Worm (Caenorhabditis elegans) whole organism, L1 larva: ENCODE measurements around the gene F36H12.17.

ENCODE experiments used
- aha-1 ChIP-seq: fragments of 150-350 bp; optimal IDR thresholded peaks from 2 replicates; lab custom pipeline; 2014; ENCODE audit warnings: missing biosample characterization, missing genetic modification characterization
- ama-1 ChIP-seq: fragments of 150-350 bp; optimal IDR thresholded peaks from 2 replicates; lab custom pipeline; 2014
- blmp-1 ChIP-seq: fragments of 150-350 bp; optimal IDR thresholded peaks from 2 replicates; lab custom pipeline; 2014; ENCODE audit warnings: missing biosample characterization, missing genetic modification characterization
- dpl-1 ChIP-seq, 3 experiments: fragments of 150-350 bp in 2 of 3; sonication (generic microtip) in 1 of 3; optimal IDR thresholded peaks; 2 replicates each; lab custom pipeline; 2014 to 2017; ENCODE audit warnings: missing biosample characterization in 3 of 3, missing genetic modification characterization in 3 of 3, missing genetic modification reagents in 3 of 3
- egl-13 ChIP-seq: sonication (generic microtip); optimal IDR thresholded peaks from 2 replicates; lab custom pipeline; 2016; ENCODE audit warnings: missing genotype, missing genetic modification reagents, missing genetic modification characterization, missing compliant biosample characterization
- mdl-1 ChIP-seq, 2 experiments: fragments of 150-350 bp; optimal IDR thresholded peaks; 2 replicates each; lab custom pipeline; 2014 to 2017; ENCODE audit warnings: missing biosample characterization in 2 of 2, missing genetic modification characterization in 2 of 2, inconsistent platforms in 1 of 2
- nhr-11 ChIP-seq: fragments of 150-350 bp; optimal IDR thresholded peaks from 2 replicates; lab custom pipeline; 2014; ENCODE audit warnings: missing biosample characterization, missing genetic modification characterization
- nhr-12 ChIP-seq: sonication (generic microtip); optimal IDR thresholded peaks from 2 replicates; lab custom pipeline; 2017; ENCODE audit warnings: missing biosample characterization, missing genetic modification characterization
- sox-4 ChIP-seq: sonication (generic microtip); optimal IDR thresholded peaks from 2 replicates; lab custom pipeline; 2016; ENCODE audit warnings: missing genetic modification characterization, missing compliant biosample characterization
- swsn-7 ChIP-seq: sonication (generic microtip); optimal IDR thresholded peaks from 2 replicates; lab custom pipeline; 2016; ENCODE audit warnings: missing genetic modification characterization, missing compliant biosample characterization
- unc-86 ChIP-seq: sonication (generic microtip); optimal IDR thresholded peaks from 2 replicates; lab custom pipeline; 2016; ENCODE audit warnings: missing genetic modification characterization, missing compliant biosample characterization

ce11 chrIV:5221721-5222120, 55.9 kb downstream of the F36H12.17 start:
- TF ChIP-seq dpl-1 (GFP tag; optimal IDR thresholded peaks at IDR 0.05; lab: Kevin White, UChicago) (no peak), blmp-1 (no peak), mdl-1 (tag; optimal IDR thresholded peaks at IDR 0.05; lab: Kevin White, UChicago) (no peak), sox-4 (no peak), ama-1 (lab: Kevin White, UChicago) (no peak), nhr-12 (no peak), swsn-7 (tag; lab: Kevin White, UChicago) (no peak), egl-13 (tag; lab: Kevin White, UChicago) (no peak), aha-1 (tag; lab: Kevin White, UChicago) (no peak), nhr-11 (tag; lab: Kevin White, UChicago) (no peak), unc-86 (tag; lab: Kevin White, UChicago) (no peak)
